Comparison of ENCODE assay signal across 3 worm cellular contexts in the genomic region with DNA sequence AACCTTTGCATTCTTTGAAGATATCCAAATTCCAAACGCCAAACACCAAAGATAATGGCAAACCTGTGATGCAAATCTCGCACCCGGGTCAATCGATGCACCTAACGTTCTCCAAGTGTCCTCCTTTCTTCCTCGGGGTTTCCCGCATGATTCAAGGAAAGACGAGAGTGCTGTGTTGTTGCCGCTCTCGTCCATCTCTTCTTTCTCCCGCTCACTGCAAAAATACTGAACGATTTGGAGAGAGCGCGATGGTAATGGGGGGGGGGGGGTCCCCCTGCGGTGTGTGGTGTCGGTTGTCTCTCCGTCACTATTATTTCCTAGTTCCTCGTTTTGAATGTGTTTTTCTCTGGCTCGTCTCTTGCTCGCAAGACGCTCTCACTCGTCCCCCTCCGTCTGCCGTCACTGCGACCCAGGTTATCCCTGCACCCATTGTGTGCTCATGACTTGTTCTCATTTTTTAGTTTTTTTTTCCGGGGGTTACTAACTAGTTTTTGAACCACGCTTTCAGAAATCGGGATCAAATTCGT.
TF ChIP-seq lines count a peak whose summit lies in the region.

No protein-coding gene starts in this region.

TF ChIP-seq in whole organism, L1 larva, 84 proteins besides CTCF, POLR2A, EP300 and RAD21 (continued from another document and continues in another):
- TF ChIP-seq efl-1 (optimal IDR thresholded peaks at IDR 0.05; lab: Kevin White, UChicago) (peak; percentile 23 to 69), efl-1 (GFP tag; optimal IDR thresholded peaks at IDR 0.05 in 1 of 2; lab: Kevin White, UChicago) (peak in 1 of 2 experiments; percentile 14), ceh-82 (tag; optimal IDR thresholded peaks at IDR 0.05; lab: Kevin White, UChicago) (peak; percentile 74 to 81 (median 79)), mep-1 (tag; optimal IDR thresholded peaks at IDR 0.05; lab: Kevin White, UChicago) (peak; percentile 68), zag-1 (tag; optimal IDR thresholded peaks at IDR 0.05; lab: Kevin White, UChicago) (no peak), C34B4.2 (tag; optimal IDR thresholded peaks at IDR 0.05; lab: Kevin White, UChicago) (no peak), zip-4 (GFP tag; optimal IDR thresholded peaks at IDR 0.05; lab: Kevin White, UChicago) (peak; percentile 52), dpl-1 (GFP tag; optimal IDR thresholded peaks at IDR 0.05; lab: Kevin White, UChicago) (peak in 2 of 3 experiments; percentile 26 to 39), nhr-28 (tag; optimal IDR thresholded peaks at IDR 0.05; lab: Kevin White, UChicago) (no peak), blmp-1 (tag; optimal IDR thresholded peaks at IDR 0.05; lab: Kevin White, UChicago) (peak; percentile 24), ceh-8 (GFP tag; optimal IDR thresholded peaks at IDR 0.05; lab: Kevin White, UChicago) (peak; percentile 26), ama-1 (optimal IDR thresholded peaks at IDR 0.05; lab: Kevin White, UChicago) (no peak), nhr-19 (GFP tag; conservative IDR thresholded peaks at IDR 0.05; lab: Robert Waterston, UW) (peak; percentile 83), aha-1 (tag; optimal IDR thresholded peaks at IDR 0.05; lab: Kevin White, UChicago) (no peak), ces-1 (GFP tag; optimal IDR thresholded peaks at IDR 0.05; lab: Kevin White, UChicago) (no peak), unc-86 (tag; optimal IDR thresholded peaks at IDR 0.05; lab: Kevin White, UChicago) (peak; percentile 87), alr-1 (tag; optimal IDR thresholded peaks at IDR 0.05; lab: Kevin White, UChicago; ENCODE audit: borderline replicate concordance) (no peak), pqm-1 (tag; optimal IDR thresholded peaks at IDR 0.05; lab: Kevin White, UChicago) (no peak), snpc-4 (tag; optimal IDR thresholded peaks at IDR 0.05; lab: Kevin White, UChicago) (peak; percentile 40), fkh-8 (tag; optimal IDR thresholded peaks at IDR 0.05; lab: Kevin White, UChicago) (peak; percentile 96), nhr-237 (tag; optimal IDR thresholded peaks at IDR 0.05; lab: Kevin White, UChicago) (peak; percentile 52), ets-5 (GFP tag; IDR thresholded peaks at IDR 0.05; lab: Robert Waterston, UW) (no peak), ceh-63 (GFP tag; optimal IDR thresholded peaks at IDR 0.05; lab: Kevin White, UChicago) (no peak), fkh-10 (GFP tag; optimal IDR thresholded peaks at IDR 0.05; lab: Kevin White, UChicago) (peak; percentile 78), elt-2 (tag; optimal IDR thresholded peaks at IDR 0.05; lab: Kevin White, UChicago) (peak; percentile 15), Y116A8C.19 (tag; optimal IDR thresholded peaks at IDR 0.05; lab: Kevin White, UChicago; ENCODE audit: borderline replicate concordance) (no peak), hlh-17 (GFP tag; optimal IDR thresholded peaks at IDR 0.05; lab: Kevin White, UChicago; ENCODE audit: borderline replicate concordance) (no peak), nhr-85 (tag; lab: Kevin White, UChicago) (peak; percentile 89), xbp-1 (tag; optimal IDR thresholded peaks at IDR 0.05; lab: Kevin White, UChicago) (peak; percentile 67), skn-1 (tag; optimal IDR thresholded peaks at IDR 0.05; lab: Kevin White, UChicago) (peak; percentile 50), unc-62 (GFP tag; optimal IDR thresholded peaks at IDR 0.05; lab: Kevin White, UChicago) (no peak), egl-13 (tag; optimal IDR thresholded peaks at IDR 0.05; lab: Kevin White, UChicago) (peak; percentile 80), rnt-1 (tag; optimal IDR thresholded peaks at IDR 0.05; lab: Kevin White, UChicago) (peak; percentile 85), sox-4 (tag; optimal IDR thresholded peaks at IDR 0.05; lab: Kevin White, UChicago) (peak; percentile 87), egl-27 (tag; optimal IDR thresholded peaks at IDR 0.05; lab: Kevin White, UChicago) (peak; percentile 88 to 91), lin-35 (GFP tag; optimal IDR thresholded peaks at IDR 0.05; lab: Kevin White, UChicago) (peak; percentile 35 to 53), nhr-47 (tag; optimal IDR thresholded peaks at IDR 0.05; lab: Kevin White, UChicago) (peak; percentile 88), pag-3 (tag; optimal IDR thresholded peaks at IDR 0.05; lab: Kevin White, UChicago; ENCODE audit: borderline replicate concordance, insufficient read depth) (no peak), nhr-76 (tag; optimal IDR thresholded peaks at IDR 0.05; lab: Kevin White, UChicago) (no peak), jun-1 (tag; optimal IDR thresholded peaks at IDR 0.05; lab: Kevin White, UChicago) (peak; percentile 83), pax-3 (tag; optimal IDR thresholded peaks at IDR 0.05; lab: Kevin White, UChicago) (peak; percentile 66)

TF ChIP-seq in whole organism, L3 larva, 47 proteins besides CTCF, POLR2A, EP300 and RAD21 (continued from another document):
- TF ChIP-seq ceh-9 (tag; optimal IDR thresholded peaks at IDR 0.05; lab: Kevin White, UChicago) (no peak), hmg-11 (tag; optimal IDR thresholded peaks at IDR 0.05; lab: Kevin White, UChicago) (peak; percentile 79), ztf-11 (tag; optimal IDR thresholded peaks at IDR 0.05; lab: Kevin White, UChicago) (no peak), tbx-2 (tag; optimal IDR thresholded peaks at IDR 0.05; lab: Kevin White, UChicago) (peak; percentile 44), skn-1 (tag; optimal IDR thresholded peaks at IDR 0.05; lab: Kevin White, UChicago) (peak; percentile 58), elt-1 (tag; optimal IDR thresholded peaks at IDR 0.05; lab: Kevin White, UChicago) (peak; percentile 51), fkh-10 (GFP tag; optimal IDR thresholded peaks at IDR 0.05; lab: Kevin White, UChicago) (peak; percentile 83), mml-1 (tag; optimal IDR thresholded peaks at IDR 0.05; lab: Kevin White, UChicago) (no peak), sea-2 (GFP tag; optimal IDR thresholded peaks at IDR 0.05; lab: Kevin White, UChicago) (no peak), unc-62 (GFP tag; optimal IDR thresholded peaks at IDR 0.05; lab: Kevin White, UChicago) (peak; percentile 61), elt-2 (tag; optimal IDR thresholded peaks at IDR 0.05; lab: Kevin White, UChicago) (peak; percentile 61), egl-5 (tag; optimal IDR thresholded peaks at IDR 0.05; lab: Kevin White, UChicago) (peak; percentile 65), lin-39 (tag; optimal IDR thresholded peaks at IDR 0.05; lab: Kevin White, UChicago) (peak; percentile 97), pha-4 (tag; optimal IDR thresholded peaks at IDR 0.05; lab: Kevin White, UChicago) (peak; percentile 88), pqm-1 (tag; optimal IDR thresholded peaks at IDR 0.05; lab: Kevin White, UChicago) (peak; percentile 59), egl-27 (tag; optimal IDR thresholded peaks at IDR 0.05; lab: Kevin White, UChicago) (peak; percentile 93), nhr-43 (tag; optimal IDR thresholded peaks at IDR 0.05; lab: Kevin White, UChicago; ENCODE audit: poor library complexity, severe bottlenecking) (peak; percentile 55), lsy-12 (tag; optimal IDR thresholded peaks at IDR 0.05; lab: Kevin White, UChicago) (peak; percentile 48), daf-12 (tag; optimal IDR thresholded peaks at IDR 0.05; lab: Kevin White, UChicago) (no peak), ceh-82 (tag; optimal IDR thresholded peaks at IDR 0.05; lab: Kevin White, UChicago) (no peak), nhr-76 (tag; optimal IDR thresholded peaks at IDR 0.05; lab: Kevin White, UChicago) (no peak), nhr-237 (tag; optimal IDR thresholded peaks at IDR 0.05; lab: Kevin White, UChicago) (no peak), jun-1 (tag; optimal IDR thresholded peaks at IDR 0.05; lab: Kevin White, UChicago) (peak; percentile 90), nfya-1 (tag; optimal IDR thresholded peaks at IDR 0.05; lab: Kevin White, UChicago; ENCODE audit: insufficient read depth) (peak; percentile 86), ama-1 (optimal IDR thresholded peaks at IDR 0.05; lab: Kevin White, UChicago) (peak; percentile 61), lin-15B (tag; optimal IDR thresholded peaks at IDR 0.05; lab: Kevin White, UChicago) (peak; percentile 49), ztf-4 (tag; optimal IDR thresholded peaks at IDR 0.05; lab: Kevin White, UChicago) (no peak), nhr-12 (tag; optimal IDR thresholded peaks at IDR 0.05; lab: Kevin White, UChicago) (no peak)

TF ChIP-seq in whole organism, young adult, 124 proteins besides CTCF, POLR2A, EP300 and RAD21 (continued from another document and continues in another):
- TF ChIP-seq nfya-1 (tag; optimal IDR thresholded peaks at IDR 0.05; lab: Kevin White, UChicago; ENCODE audit: borderline replicate concordance, insufficient read depth) (no peak), akir-1 (GFP tag; optimal IDR thresholded peaks at IDR 0.05; lab: Kevin White, UChicago) (no peak), snpc-3.4 (tag; optimal IDR thresholded peaks at IDR 0.05; lab: Kevin White, UChicago) (no peak), ztf-26 (tag; optimal IDR thresholded peaks at IDR 0.05; lab: Kevin White, UChicago) (peak; percentile 23), pbrm-1 (GFP tag; IDR thresholded peaks at IDR 0.05; lab: Robert Waterston, UW) (0 out of 2 replicates have a peak, but pooled peaks have one; percentile 30), nhr-80 (tag; optimal IDR thresholded peaks at IDR 0.05; lab: Kevin White, UChicago) (peak; percentile 73), mes-4 (tag; optimal IDR thresholded peaks at IDR 0.05; lab: Kevin White, UChicago) (no peak), dox-1 (GFP tag; IDR thresholded peaks at IDR 0.05; lab: Robert Waterston, UW) (peak; percentile 83), gei-17 (GFP tag; optimal IDR thresholded peaks at IDR 0.05; lab: Kevin White, UChicago) (peak; percentile 70), egl-44 (GFP tag; IDR thresholded peaks at IDR 0.05; lab: Robert Waterston, UW) (peak; percentile 88), F55B11.4 (tag; optimal IDR thresholded peaks at IDR 0.05; lab: Kevin White, UChicago; ENCODE audit: borderline replicate concordance, insufficient read depth) (no peak), madf-10 (tag; optimal IDR thresholded peaks at IDR 0.05; lab: Kevin White, UChicago) (peak; percentile 73), chd-7 (tag; optimal IDR thresholded peaks at IDR 0.05; lab: Kevin White, UChicago) (peak; percentile 89), somi-1 (GFP tag; optimal IDR thresholded peaks at IDR 0.05; lab: Kevin White, UChicago) (peak; percentile 90), K11D2.4 (GFP tag; IDR thresholded peaks at IDR 0.05; lab: Robert Waterston, UW) (peak; percentile 86), attf-5 (GFP tag; optimal IDR thresholded peaks at IDR 0.05; lab: Kevin White, UChicago) (peak; percentile 83), ceh-79 (tag; optimal IDR thresholded peaks at IDR 0.05; lab: Kevin White, UChicago) (no peak), F23B12.7 (tag; optimal IDR thresholded peaks at IDR 0.05; lab: Kevin White, UChicago; ENCODE audit: insufficient read depth) (no peak), rec-8 (tag; optimal IDR thresholded peaks at IDR 0.05; lab: Kevin White, UChicago) (no peak), Y67H2A.10 (GFP tag; conservative IDR thresholded peaks at IDR 0.05; lab: Robert Waterston, UW) (no peak), tlf-1 (GFP tag; optimal IDR thresholded peaks at IDR 0.05; lab: Kevin White, UChicago) (no peak), ama-1 (optimal IDR thresholded peaks at IDR 0.05; lab: Kevin White, UChicago) (no peak), ama-1 (GFP tag; optimal IDR thresholded peaks at IDR 0.05; lab: Kevin White, UChicago) (no peak), F22D6.2 (tag; optimal IDR thresholded peaks at IDR 0.05; lab: Kevin White, UChicago) (no peak), efl-1 (GFP tag; optimal IDR thresholded peaks at IDR 0.05; lab: Kevin White, UChicago) (no peak), lsl-1 (GFP tag; optimal IDR thresholded peaks at IDR 0.05; lab: Kevin White, UChicago) (no peak), F33H1.4 (GFP tag; IDR thresholded peaks at IDR 0.05; lab: Robert Waterston, UW) (no peak), madf-6 (GFP tag; IDR thresholded peaks at IDR 0.05; lab: Robert Waterston, UW) (peak; percentile 35; the same call in 1 of the 2 replicates), F10E7.11 (tag; optimal IDR thresholded peaks at IDR 0.05; lab: Kevin White, UChicago) (no peak), bed-2 (GFP tag; IDR thresholded peaks at IDR 0.05; lab: Robert Waterston, UW) (no peak), unc-130 (GFP tag; optimal IDR thresholded peaks at IDR 0.05; lab: Kevin White, UChicago) (no peak), F37B4.10 (GFP tag; IDR thresholded peaks at IDR 0.05; lab: Robert Waterston, UW) (no peak), C17E4.6 (GFP tag; IDR thresholded peaks at IDR 0.05; lab: Robert Waterston, UW) (no peak), ztf-28 (GFP tag; IDR thresholded peaks at IDR 0.05; lab: Robert Waterston, UW) (no peak), egl-18 (GFP tag; IDR thresholded peaks at IDR 0.05; lab: Robert Waterston, UW) (no peak), nhr-179 (tag; optimal IDR thresholded peaks at IDR 0.05; lab: Kevin White, UChicago) (no peak), die-1 (tag; optimal IDR thresholded peaks at IDR 0.05; lab: Kevin White, UChicago) (peak; percentile 14), ceh-91 (GFP tag; IDR thresholded peaks at IDR 0.05; lab: Robert Waterston, UW) (no peak), mel-28 (tag; optimal IDR thresholded peaks at IDR 0.05; lab: Kevin White, UChicago; ENCODE audit: borderline replicate concordance) (no peak), lin-54 (GFP tag; optimal IDR thresholded peaks at IDR 0.05; lab: Kevin White, UChicago) (peak; percentile 4), let-526 (GFP tag; IDR thresholded peaks at IDR 0.05; lab: Robert Waterston, UW) (0 out of 2 replicates have a peak, but pooled peaks have one; percentile 83), atf-7 (tag; optimal IDR thresholded peaks at IDR 0.05; lab: Kevin White, UChicago) (peak; percentile 83), dpl-1 (GFP tag; optimal IDR thresholded peaks at IDR 0.05; lab: Kevin White, UChicago) (no peak), lsy-27 (tag; optimal IDR thresholded peaks at IDR 0.05; lab: Kevin White, UChicago; ENCODE audit: borderline replicate concordance, insufficient read depth) (no peak), ztf-6 (GFP tag; IDR thresholded peaks at IDR 0.05; lab: Robert Waterston, UW) (peak; percentile 76; the same call in 1 of the 2 replicates), madf-8 (GFP tag; conservative IDR thresholded peaks at IDR 0.05; lab: Robert Waterston, UW) (no peak), hmg-20 (GFP tag; IDR thresholded peaks at IDR 0.05; lab: Robert Waterston, UW) (no peak), unc-62 (GFP tag; optimal IDR thresholded peaks at IDR 0.05; lab: Kevin White, UChicago) (peak; percentile 25), D2030.7 (GFP tag; IDR thresholded peaks at IDR 0.05; lab: Robert Waterston, UW) (no peak), hsf-1 (GFP tag; IDR thresholded peaks at IDR 0.05; lab: Robert Waterston, UW) (no peak), zim-3 (tag; optimal IDR thresholded peaks at IDR 0.05; lab: Kevin White, UChicago) (no peak), xnd-1 (tag; optimal IDR thresholded peaks at IDR 0.05; lab: Kevin White, UChicago) (no peak), ceh-40 (GFP tag; IDR thresholded peaks at IDR 0.05; lab: Robert Waterston, UW) (no peak), sdz-38 (tag; optimal IDR thresholded peaks at IDR 0.05; lab: Kevin White, UChicago) (no peak), Y79H2A.3 (GFP tag; conservative IDR thresholded peaks at IDR 0.05; lab: Robert Waterston, UW) (no peak), lir-1 (GFP tag; conservative IDR thresholded peaks at IDR 0.05; lab: Robert Waterston, UW) (no peak), ceh-100 (GFP tag; IDR thresholded peaks at IDR 0.05; lab: Robert Waterston, UW) (no peak), snpc-4 (GFP tag; optimal IDR thresholded peaks at IDR 0.05; lab: Kevin White, UChicago) (peak; percentile 31), snpc-4 (tag; optimal IDR thresholded peaks at IDR 0.05; lab: Kevin White, UChicago) (peak in 2 of 4 experiments; percentile 38 to 58), F57A8.1 (GFP tag; optimal IDR thresholded peaks at IDR 0.05; lab: Kevin White, UChicago) (no peak), F57C9.4 (tag; optimal IDR thresholded peaks at IDR 0.05; lab: Kevin White, UChicago) (no peak), ztf-22 (GFP tag; optimal IDR thresholded peaks at IDR 0.05; lab: Kevin White, UChicago) (no peak), hlh-12 (tag; optimal IDR thresholded peaks at IDR 0.05; lab: Kevin White, UChicago) (no peak), bed-1 (GFP tag; IDR thresholded peaks at IDR 0.05; lab: Robert Waterston, UW) (no peak), sptf-2 (GFP tag; optimal IDR thresholded peaks at IDR 0.05; lab: Kevin White, UChicago) (no peak), lin-40 (tag; optimal IDR thresholded peaks at IDR 0.05; lab: Kevin White, UChicago) (peak; percentile 78)
